Worm (Caenorhabditis elegans) whole organism, early embryonic: ENCODE measurements around the gene F26D2.13.

Source experiments
- B0310.2 ChIP-seq: sonication (generic microtip); optimal IDR thresholded peaks from 2 replicates; lab custom pipeline; 2016; ENCODE audit warnings: mild to moderate bottlenecking, missing genetic modification characterization, missing compliant biosample characterization
- F13C5.2 ChIP-seq: sonication (generic microtip); optimal IDR thresholded peaks from 2 replicates; lab custom pipeline; 2017; ENCODE audit warnings: mild to moderate bottlenecking, missing genetic modification characterization, inconsistent platforms, missing compliant biosample characterization
- ama-1 ChIP-seq: fragments of 150-350 bp; optimal IDR thresholded peaks from 2 replicates; lab custom pipeline; 2014
- ceh-13 ChIP-seq: fragments of 200-800 bp; sonication (Bioruptor generic); optimal IDR thresholded peaks from 2 replicates; lab custom pipeline; 2018; ENCODE audit warnings: mild to moderate bottlenecking, missing genetic modification characterization, missing compliant biosample characterization
- ets-7 ChIP-seq: sonication (generic microtip); optimal IDR thresholded peaks from 2 replicates; lab custom pipeline; 2016; ENCODE audit warnings: missing genotype, missing genetic modification characterization, missing compliant biosample characterization
- flt-1 ChIP-seq: fragments of 200-800 bp; sonication (Bioruptor generic); IDR thresholded peaks from 2 replicates; pipeline ENCODE4 v1.3.6; 2022; ENCODE audit warnings: missing genetic modification characterization, missing compliant biosample characterization
- hmg-4 ChIP-seq: fragments of 200-800 bp; sonication (Bioruptor generic); optimal IDR thresholded peaks from 2 replicates; lab custom pipeline; 2018; ENCODE audit warnings: mild to moderate bottlenecking, missing genetic modification characterization, missing compliant biosample characterization
- hnd-1 ChIP-seq: sonication (generic microtip); optimal IDR thresholded peaks from 2 replicates; lab custom pipeline; 2016; ENCODE audit warnings: missing genetic modification characterization, missing compliant biosample characterization
- pes-1 ChIP-seq: fragments of 200-800 bp; sonication (Bioruptor generic); IDR thresholded peaks from 2 replicates; pipeline ENCODE4 v1.3.6; 2022; ENCODE audit warnings: missing genetic modification reagents, missing genetic modification characterization, missing compliant biosample characterization
- sea-1 ChIP-seq: fragments of 200-800 bp; sonication (Bioruptor generic); conservative IDR thresholded peaks from 2 replicates; pipeline ENCODE4 v1.3.6; 2022; ENCODE audit warnings: missing genetic modification characterization, missing compliant biosample characterization

DNA sequence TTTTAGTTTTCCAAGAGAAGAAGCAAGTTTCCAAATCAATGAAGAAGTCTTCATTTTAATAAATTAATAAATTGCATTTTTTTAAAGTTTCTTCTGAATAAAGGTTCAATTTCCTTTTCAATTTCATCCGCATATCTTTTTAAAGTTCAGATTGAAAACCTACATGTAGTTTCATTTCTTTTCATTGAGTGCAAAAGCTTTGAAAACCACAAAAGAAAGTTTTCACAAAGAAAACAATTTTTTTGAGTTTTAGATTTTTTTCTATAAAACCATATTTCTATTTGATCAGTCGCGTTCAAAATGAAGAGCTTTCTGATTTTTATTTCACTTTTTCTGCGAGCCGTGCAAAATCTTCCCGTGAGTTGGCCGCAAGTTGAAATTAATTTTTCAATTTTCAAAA is 10.3 kb upstream of the F26D2.13 start, which contains the start of gene T08G3.6:
- TF ChIP-seq sea-1 (GFP tag; lab: Robert Waterston, UW) (no peak), flt-1 (no peak), hmg-4 (no peak), ceh-13 (no peak), pes-1 (no peak), B0310.2 (tag; lab: Kevin White, UChicago) (no peak), ama-1 (lab: Kevin White, UChicago) (no peak), ets-7 (no peak), hnd-1 (no peak), F13C5.2 (tag; lab: Kevin White, UChicago) (no peak)
